Worm (Caenorhabditis elegans): ENCODE data around the gene ceh-20.

The ceh-20 gene

DNA sequence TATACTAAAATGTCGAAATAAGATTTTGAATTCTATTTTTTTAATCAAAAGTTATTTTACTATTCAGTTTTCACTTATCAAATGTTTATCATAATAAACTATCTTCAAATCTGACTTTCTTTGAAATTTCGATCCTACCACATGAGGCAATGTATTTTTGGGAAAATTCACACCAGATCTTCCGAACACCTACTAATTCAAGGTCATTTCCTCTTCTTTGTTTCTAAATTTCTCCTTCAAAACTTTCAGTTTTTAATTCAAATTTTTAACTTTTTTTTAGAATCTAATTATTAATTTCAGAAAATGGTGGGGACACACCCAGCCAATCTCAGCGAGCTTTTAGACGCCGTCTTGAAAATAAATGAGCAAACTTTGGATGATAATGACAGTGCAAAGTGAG lies at the start of gene ceh-20:
ceh-20 (plus strand) TSS at position 301 of the 400 bp plus-strand sequence.
- TF ChIP-seq ztf-23 (GFP tag; IDR thresholded peaks at IDR 0.05), result no peak
- TF ChIP-seq med-1 (GFP tag; optimal IDR thresholded peaks at IDR 0.05; ENCODE audit: insufficient read depth), result no peak
- TF ChIP-seq T22C8.4 (GFP tag; IDR thresholded peaks at IDR 0.05), result no peak
- TF ChIP-seq ztf-29 (GFP tag; IDR thresholded peaks at IDR 0.05), result no peak
- no peak for TF ChIP-seq flt-1 (GFP tag; IDR thresholded peaks at IDR 0.05)

DNA sequence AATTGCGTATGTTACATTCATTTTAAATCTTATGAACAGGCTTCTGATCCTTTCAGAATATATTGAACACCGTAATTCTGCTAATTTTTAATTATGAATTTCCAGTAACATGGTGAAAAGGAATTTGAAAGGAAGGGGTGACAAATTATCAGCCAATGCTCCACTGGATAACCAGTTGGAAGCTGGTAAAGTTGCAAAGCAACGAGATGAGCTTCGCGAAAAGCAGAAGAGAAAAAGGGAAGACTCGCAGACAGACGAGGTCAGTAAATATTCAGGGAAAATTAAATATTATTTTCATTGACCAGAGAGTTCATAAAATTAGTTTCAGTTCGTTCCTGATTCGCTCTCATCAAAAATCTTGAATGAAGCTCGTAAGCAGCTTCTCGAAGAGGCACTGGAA lies 47.8 kb upstream of the ceh-20 start, which contains the start of gene byn-1:
byn-1 (plus strand) TSS at position 106 of the 400 bp plus-strand sequence.
- TF ChIP-seq ztf-23 (GFP tag; IDR thresholded peaks at IDR 0.05) (no peak), flt-1 (GFP tag; IDR thresholded peaks at IDR 0.05) (no peak), T22C8.4 (GFP tag; IDR thresholded peaks at IDR 0.05) (no peak), ref-1 (GFP tag; conservative IDR thresholded peaks at IDR 0.05) (no peak), ztf-29 (GFP tag; IDR thresholded peaks at IDR 0.05) (no peak), cog-1 (tag; optimal IDR thresholded peaks at IDR 0.05) (no peak), tab-1 (GFP tag; IDR thresholded peaks at IDR 0.05) (no peak), klf-2 (GFP tag; conservative IDR thresholded peaks at IDR 0.05) (no peak), med-1 (GFP tag; optimal IDR thresholded peaks at IDR 0.05; ENCODE audit: insufficient read depth) (no peak)

ce11 chrIII:6935269-6936017 lies 44.2 kb upstream of the ceh-20 start, which contains the start of the genes F57B9.8 and coq-2:
Gene F57B9.8, minus strand, starts transcription at chrIII:6935319.
Gene coq-2, plus strand, starts transcription at chrIII:6935967.
- no peak for TF ChIP-seq ref-1 (GFP tag; conservative IDR thresholded peaks at IDR 0.05)
- TF ChIP-seq cog-1 (tag; optimal IDR thresholded peaks at IDR 0.05), result no peak
- no peak for TF ChIP-seq ztf-23 (GFP tag; IDR thresholded peaks at IDR 0.05)
- TF ChIP-seq tab-1 (GFP tag; IDR thresholded peaks at IDR 0.05), result no peak
- no peak for TF ChIP-seq T22C8.4 (GFP tag; IDR thresholded peaks at IDR 0.05)
- TF ChIP-seq flt-1 (GFP tag; IDR thresholded peaks at IDR 0.05), result no peak
- TF ChIP-seq ztf-29 (GFP tag; IDR thresholded peaks at IDR 0.05), result no peak
- TF ChIP-seq med-1 (GFP tag; optimal IDR thresholded peaks at IDR 0.05; ENCODE audit: insufficient read depth), result no peak
- TF ChIP-seq klf-2 (GFP tag; conservative IDR thresholded peaks at IDR 0.05), result no peak

DNA sequence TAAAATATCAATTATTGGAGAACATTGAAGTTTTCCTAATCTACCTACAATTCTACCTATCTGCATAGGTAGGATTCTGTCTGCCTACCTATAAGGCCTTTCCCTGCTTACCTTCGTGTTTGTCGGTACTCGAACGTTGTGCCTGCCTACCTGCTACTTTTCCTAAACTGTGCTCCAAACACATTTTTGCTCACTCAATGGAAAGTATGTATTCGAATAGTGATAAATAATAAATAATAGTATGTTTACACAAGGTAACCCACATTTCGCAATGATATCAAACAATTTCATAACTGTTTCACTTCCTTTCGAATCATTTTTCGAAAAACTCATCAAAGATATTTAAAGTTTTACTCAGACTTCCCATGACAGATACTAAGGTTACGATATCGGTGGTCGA lies 40.2 kb upstream of the ceh-20 start, which contains the start of gene F57B9.3:
F57B9.3 (plus strand) TSS at position 301 of the 400 bp plus-strand sequence.
- TF ChIP-seq tab-1 (GFP tag; IDR thresholded peaks at IDR 0.05) (no peak), med-1 (GFP tag; optimal IDR thresholded peaks at IDR 0.05; ENCODE audit: insufficient read depth) (no peak), ztf-29 (GFP tag; IDR thresholded peaks at IDR 0.05) (no peak), T22C8.4 (GFP tag; IDR thresholded peaks at IDR 0.05) (no peak), ref-1 (GFP tag; conservative IDR thresholded peaks at IDR 0.05) (no peak), ztf-23 (GFP tag; IDR thresholded peaks at IDR 0.05) (no peak), flt-1 (GFP tag; IDR thresholded peaks at IDR 0.05) (no peak), cog-1 (tag; optimal IDR thresholded peaks at IDR 0.05) (no peak), klf-2 (GFP tag; conservative IDR thresholded peaks at IDR 0.05) (no peak)

DNA sequence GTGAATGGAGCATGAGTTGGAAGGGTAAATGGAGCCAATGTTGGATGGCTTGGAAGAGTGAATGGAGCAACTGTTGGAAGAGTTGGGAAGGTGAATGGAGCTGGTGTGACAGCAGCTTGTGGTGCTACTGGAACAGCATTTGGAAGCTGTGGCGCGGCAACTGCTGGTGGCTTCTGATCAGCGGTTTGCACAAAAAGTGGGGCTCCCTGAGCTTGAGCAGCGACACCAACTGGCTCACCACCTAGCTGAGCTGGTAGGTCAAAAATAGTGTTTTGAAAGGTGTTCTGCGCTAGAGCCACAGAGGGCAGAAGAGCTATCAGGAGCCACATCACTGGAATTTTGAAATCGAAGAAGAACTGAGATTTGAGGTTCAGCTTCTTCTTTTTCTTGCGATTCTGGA lies 34.4 kb upstream of the ceh-20 start:
- 0 out of 2 replicates have a peak, but pooled peaks have one; percentile 46 for TF ChIP-seq tab-1 (GFP tag; IDR thresholded peaks at IDR 0.05)
- no peak for TF ChIP-seq cog-1 (tag; optimal IDR thresholded peaks at IDR 0.05)

ce11 chrIII:6945747-6946146 lies 33.9 kb upstream of the ceh-20 start, which contains the start of gene abu-13:
Gene abu-13, minus strand, starts transcription at chrIII:6945898.
- TF ChIP-seq flt-1 (GFP tag; IDR thresholded peaks at IDR 0.05) (no peak), T22C8.4 (GFP tag; IDR thresholded peaks at IDR 0.05) (no peak), med-1 (GFP tag; optimal IDR thresholded peaks at IDR 0.05; ENCODE audit: insufficient read depth) (no peak), ref-1 (GFP tag; conservative IDR thresholded peaks at IDR 0.05) (no peak), tab-1 (GFP tag; IDR thresholded peaks at IDR 0.05) (no peak), ztf-29 (GFP tag; IDR thresholded peaks at IDR 0.05) (no peak), klf-2 (GFP tag; conservative IDR thresholded peaks at IDR 0.05) (no peak), cog-1 (tag; optimal IDR thresholded peaks at IDR 0.05) (no peak)

DNA sequence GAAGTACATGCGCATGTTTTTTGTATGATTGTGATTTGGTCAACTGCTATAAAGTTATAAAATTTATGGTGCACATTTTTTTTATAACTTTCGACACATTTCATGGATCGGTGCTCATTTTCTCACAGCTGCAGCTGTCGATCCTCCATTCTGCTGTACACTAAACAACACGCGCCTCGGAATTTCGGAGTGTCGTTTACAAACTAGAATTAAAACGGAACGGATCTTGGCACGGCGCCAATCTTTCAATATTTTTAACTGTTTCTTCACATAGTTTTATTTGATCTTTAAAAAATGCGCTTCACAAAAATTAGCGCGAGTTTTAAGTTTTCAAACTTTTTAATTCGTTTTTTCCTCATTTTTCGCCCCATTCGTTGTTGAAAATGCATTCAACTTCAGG lies 33.3 kb upstream of the ceh-20 start, which contains the start of gene let-711:
let-711 (plus strand) TSS at position 337 of the 400 bp plus-strand sequence.
- no peak for TF ChIP-seq T22C8.4 (GFP tag; IDR thresholded peaks at IDR 0.05)
- no peak for TF ChIP-seq ztf-23 (GFP tag; IDR thresholded peaks at IDR 0.05)
- no peak for TF ChIP-seq ztf-29 (GFP tag; IDR thresholded peaks at IDR 0.05)
- no peak for TF ChIP-seq med-1 (GFP tag; optimal IDR thresholded peaks at IDR 0.05; ENCODE audit: insufficient read depth)
- TF ChIP-seq klf-2 (GFP tag; conservative IDR thresholded peaks at IDR 0.05), result no peak
- TF ChIP-seq cog-1 (tag; optimal IDR thresholded peaks at IDR 0.05), result no peak
- TF ChIP-seq ref-1 (GFP tag; conservative IDR thresholded peaks at IDR 0.05), result no peak
- TF ChIP-seq tab-1 (GFP tag; IDR thresholded peaks at IDR 0.05), result no peak
- no peak for TF ChIP-seq flt-1 (GFP tag; IDR thresholded peaks at IDR 0.05)

DNA sequence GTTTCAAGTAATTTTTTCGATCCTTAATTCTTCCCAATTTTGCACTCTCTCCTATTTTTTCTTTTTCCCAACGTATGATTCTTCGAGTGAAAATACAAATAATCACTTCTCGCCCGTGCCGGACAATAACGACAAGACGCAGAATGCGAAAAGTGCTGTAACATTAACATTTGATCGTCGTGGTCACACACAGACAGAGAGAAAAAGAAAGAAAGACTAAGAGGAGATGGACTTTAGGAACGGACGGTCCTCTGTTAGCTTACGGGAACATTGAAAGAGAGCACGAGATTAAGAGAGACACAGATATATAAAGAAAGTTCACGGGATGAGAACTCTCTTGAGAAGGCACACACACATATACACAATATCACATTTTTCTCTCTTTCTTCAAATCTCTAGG lies 31.8 kb upstream of the ceh-20 start:
- no peak for TF ChIP-seq med-1 (GFP tag; optimal IDR thresholded peaks at IDR 0.05; ENCODE audit: insufficient read depth)
- peak; percentile 44 for TF ChIP-seq cog-1 (tag; optimal IDR thresholded peaks at IDR 0.05)

DNA sequence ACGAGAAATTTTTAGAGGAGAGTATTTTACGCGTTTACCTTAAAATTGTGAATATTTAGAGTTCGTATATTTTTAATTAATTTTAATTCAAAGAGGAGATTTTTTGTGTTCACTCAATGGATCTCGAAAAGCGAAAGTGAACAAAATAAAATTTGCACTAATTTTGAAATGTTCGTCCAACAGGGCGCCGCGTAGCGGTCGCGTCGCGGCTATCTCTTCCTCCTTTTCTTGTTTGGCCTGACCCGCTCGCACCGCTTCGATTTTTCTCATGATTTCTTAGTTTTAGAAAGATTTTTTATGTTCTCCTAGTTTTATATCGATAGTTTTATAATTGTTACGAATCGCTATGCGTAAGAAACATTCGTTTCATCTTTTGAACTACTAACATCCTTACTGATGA lies 28.2 kb upstream of the ceh-20 start:
- no peak for TF ChIP-seq klf-2 (GFP tag; conservative IDR thresholded peaks at IDR 0.05)

DNA sequence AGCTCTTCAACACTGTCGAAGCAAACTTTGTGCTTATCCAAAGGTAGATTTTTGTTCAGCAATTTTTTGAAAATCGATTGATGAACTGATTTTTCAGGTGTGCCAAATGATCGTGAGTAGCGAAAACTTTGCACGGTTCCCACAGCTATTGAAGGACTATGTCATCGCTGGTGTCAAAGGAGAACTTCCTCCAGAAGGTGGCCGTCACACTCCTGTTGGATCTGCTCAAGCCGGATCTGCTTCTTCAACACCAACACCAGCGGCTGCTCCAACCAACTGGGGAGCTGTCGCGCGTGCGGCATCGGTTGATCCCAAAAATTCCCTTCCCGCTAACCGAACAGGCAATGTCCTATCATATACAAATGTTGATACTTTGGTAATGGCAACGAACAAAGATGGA lies 26.3 kb upstream of the ceh-20 start:
- TF ChIP-seq tab-1 (GFP tag; IDR thresholded peaks at IDR 0.05), result no peak

- no peak for TF ChIP-seq ref-1 (GFP tag; conservative IDR thresholded peaks at IDR 0.05)
- no peak for TF ChIP-seq cog-1 (tag; optimal IDR thresholded peaks at IDR 0.05)
- TF ChIP-seq T22C8.4 (GFP tag; IDR thresholded peaks at IDR 0.05), result no peak
- TF ChIP-seq med-1 (GFP tag; optimal IDR thresholded peaks at IDR 0.05; ENCODE audit: insufficient read depth), result no peak
- no peak for TF ChIP-seq tab-1 (GFP tag; IDR thresholded peaks at IDR 0.05)
- no peak for TF ChIP-seq klf-2 (GFP tag; conservative IDR thresholded peaks at IDR 0.05)
- no peak for TF ChIP-seq flt-1 (GFP tag; IDR thresholded peaks at IDR 0.05)
- no peak for TF ChIP-seq ztf-23 (GFP tag; IDR thresholded peaks at IDR 0.05)
- no peak for TF ChIP-seq ztf-29 (GFP tag; IDR thresholded peaks at IDR 0.05)
Measured at ce11 chrIII:6953978-6954377, 25.7 kb upstream of the ceh-20 start.
